Worm (Caenorhabditis elegans) whole organism, early embryonic: ENCODE results near the gene srt-24.

Source experiments
- aly-1 ChIP-seq: sonication (generic microtip); optimal IDR thresholded peaks from 2 replicates; lab custom pipeline; 2016; ENCODE audit warnings: missing genetic modification characterization, missing compliant biosample characterization
- ama-1 ChIP-seq: fragments of 150-350 bp; optimal IDR thresholded peaks from 2 replicates; lab custom pipeline; 2014
- hmbx-1 ChIP-seq: sonication (generic microtip); optimal IDR thresholded peaks from 2 replicates; lab custom pipeline; 2016; ENCODE audit warnings: mild to moderate bottlenecking, missing genetic modification characterization, missing compliant biosample characterization
- tra-4 ChIP-seq: sonication (generic microtip); optimal IDR thresholded peaks from 2 replicates; lab custom pipeline; 2017; ENCODE audit warnings: missing genetic modification characterization, missing compliant biosample characterization

DNA sequence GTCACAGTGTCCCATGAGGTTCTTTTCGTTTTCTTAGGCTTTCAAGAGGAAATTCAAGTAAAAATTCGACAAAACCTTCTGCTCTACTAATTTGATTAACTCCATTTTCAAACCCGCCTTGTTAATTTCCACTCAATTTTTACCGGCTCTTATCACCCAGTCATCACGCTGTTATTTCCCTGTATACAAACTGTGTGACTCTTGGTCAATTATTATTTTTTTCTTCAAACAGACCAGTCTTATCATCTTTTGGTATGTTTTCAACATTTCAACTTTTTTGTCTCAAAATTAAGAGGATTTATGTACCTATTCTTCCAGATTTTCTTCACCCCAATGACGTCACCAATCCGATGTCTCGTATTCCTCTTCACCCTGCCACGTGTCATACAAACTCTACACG is 47.6 kb upstream of the srt-24 start, which contains the start of gene ugt-52:
- TF ChIP-seq hmbx-1 (tag; lab: Kevin White, UChicago) (no peak), aly-1 (tag; lab: Kevin White, UChicago) (no peak), tra-4 (tag; lab: Kevin White, UChicago) (no peak), ama-1 (no peak)
